Worm (Caenorhabditis elegans): ENCODE results near the gene egl-9.

DNA sequence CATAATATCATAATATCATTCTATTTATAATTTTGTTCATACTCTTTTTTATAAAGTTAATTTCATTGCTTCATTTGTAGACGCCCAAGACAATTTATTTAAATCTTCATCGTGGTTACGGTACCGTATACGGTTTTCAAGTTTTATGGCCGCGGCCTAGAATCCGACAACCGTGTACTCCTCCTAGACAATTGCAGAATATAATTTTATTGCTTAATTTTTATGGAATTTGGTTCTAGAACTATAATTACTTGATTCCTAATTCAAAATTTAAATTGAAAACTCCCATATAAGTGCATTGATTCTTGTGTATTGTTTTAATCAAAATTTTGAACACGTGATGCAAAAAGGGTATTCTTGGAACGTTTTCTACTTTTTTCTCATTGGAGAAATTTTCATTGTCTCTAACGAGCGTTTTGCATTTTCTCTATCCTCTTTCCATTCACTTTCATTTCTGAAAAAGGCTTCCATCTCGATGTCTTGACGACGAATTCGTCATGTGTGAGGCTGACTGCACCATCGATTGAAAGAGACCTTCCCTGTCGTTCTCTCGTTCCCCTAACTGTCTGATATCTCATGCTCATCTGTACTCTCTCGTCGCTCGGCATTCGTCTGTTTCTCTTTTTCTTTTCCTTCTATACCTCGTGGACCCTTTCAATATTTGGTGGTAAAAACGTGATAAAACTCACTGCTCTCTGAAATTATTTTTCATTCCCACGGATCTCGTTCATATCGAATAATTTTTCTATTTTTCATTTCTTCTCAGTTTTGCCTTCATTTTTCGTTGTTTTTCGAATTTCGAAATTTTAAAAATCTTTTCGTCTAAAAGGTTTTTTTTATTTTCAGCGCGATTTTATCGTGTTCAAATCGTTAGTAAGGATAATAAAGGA is 26.9 kb upstream of the egl-9 start, which contains the start of gene pap-1:
- TF ChIP-seq cog-1 (tag; optimal IDR thresholded peaks at IDR 0.05), result no peak
- TF ChIP-seq ztf-29 (GFP tag; IDR thresholded peaks at IDR 0.05), result no peak
- no peak for TF ChIP-seq flt-1 (GFP tag; IDR thresholded peaks at IDR 0.05)
- TF ChIP-seq med-1 (GFP tag; optimal IDR thresholded peaks at IDR 0.05; ENCODE audit: insufficient read depth), result no peak
- no peak for TF ChIP-seq ref-1 (GFP tag; conservative IDR thresholded peaks at IDR 0.05)
- TF ChIP-seq T22C8.4 (GFP tag; IDR thresholded peaks at IDR 0.05), result peak; percentile 73
- no peak for TF ChIP-seq klf-2 (GFP tag; conservative IDR thresholded peaks at IDR 0.05)
- no peak for TF ChIP-seq tab-1 (GFP tag; IDR thresholded peaks at IDR 0.05)
- TF ChIP-seq ztf-23 (GFP tag; IDR thresholded peaks at IDR 0.05), result no peak

Measured in whole organism, midembryonic.